Fruit fly (Drosophila melanogaster) whole organism, embryonic: ENCODE data around the gene Dh31.

Experiments used
- Bteb2 ChIP-seq: fragments of 200-800 bp; sonication (Bioruptor generic); optimal IDR thresholded peaks from 2 replicates; lab custom pipeline; 2016; ENCODE audit warnings: missing biosample characterization, missing genetic modification characterization
- CG11560 ChIP-seq: fragments of 200-800 bp; sonication (Bioruptor generic); IDR thresholded peaks from 3 replicates; pipeline ENCODE4 v1.3.6; 2022; ENCODE audit warnings: missing biosample characterization, missing genetic modification characterization
- CG11695 ChIP-seq: fragments of 200-800 bp; sonication (Bioruptor generic); IDR thresholded peaks from 3 replicates; pipeline ENCODE4 v1.3.6; 2022; ENCODE audit warnings: missing biosample characterization, missing genetic modification characterization
- CG13123 ChIP-seq: fragments of 200-800 bp; sonication (Bioruptor generic); optimal IDR thresholded peaks from 2 replicates; lab custom pipeline; 2016; ENCODE audit warnings: missing biosample characterization, missing genetic modification characterization
- CG15011 ChIP-seq: fragments of 200-800 bp; sonication (Bioruptor generic); optimal IDR thresholded peaks from 3 replicates; lab custom pipeline; 2018; ENCODE audit warnings: missing biosample characterization, mild to moderate bottlenecking, missing genetic modification characterization
- CG15514 ChIP-seq: fragments of 200-800 bp; sonication (Bioruptor generic); optimal IDR thresholded peaks from 3 replicates; lab custom pipeline; 2017; ENCODE audit warnings: missing biosample characterization, missing genetic modification characterization, mild to moderate bottlenecking, moderate library complexity, missing genetic modification reagents
- CG1602 ChIP-seq: fragments of 200-800 bp; sonication (Bioruptor generic); optimal IDR thresholded peaks from 3 replicates; lab custom pipeline; 2016; ENCODE audit warnings: missing biosample characterization, missing genetic modification characterization
- CG1647 ChIP-seq: fragments of 200-800 bp; sonication (Bioruptor generic); optimal IDR thresholded peaks from 3 replicates; lab custom pipeline; 2016; ENCODE audit warnings: missing biosample characterization, missing genetic modification characterization
- CG17328 ChIP-seq: fragments of 200-800 bp; sonication (Bioruptor generic); IDR thresholded peaks from 2 replicates; pipeline ENCODE4 v1.3.6; 2022; ENCODE audit warnings: missing biosample characterization, missing genetic modification characterization
- CG17912 ChIP-seq: fragments of 200-800 bp; sonication (Bioruptor generic); optimal IDR thresholded peaks from 2 replicates; lab custom pipeline; 2018; ENCODE audit warnings: missing biosample characterization, mild to moderate bottlenecking, missing genetic modification characterization
- CG3065 ChIP-seq: fragments of 200-800 bp; sonication (Bioruptor generic); optimal IDR thresholded peaks from 2 replicates; lab custom pipeline; 2016; ENCODE audit warnings: missing biosample characterization, missing genetic modification characterization
- CG32767 ChIP-seq: fragments of 200-800 bp; sonication (Bioruptor generic); IDR thresholded peaks from 2 replicates; pipeline ENCODE4 v1.3.6; 2022; ENCODE audit warnings: missing biosample characterization, missing genetic modification characterization
- CG3281 ChIP-seq: fragments of 200-800 bp; sonication (Bioruptor generic); optimal IDR thresholded peaks from 3 replicates; lab custom pipeline; 2017; ENCODE audit warnings: missing biosample characterization, mild to moderate bottlenecking, missing genetic modification characterization
- CG33213 ChIP-seq: fragments of 200-800 bp; sonication (Bioruptor generic); optimal IDR thresholded peaks from 3 replicates; lab custom pipeline; 2016; ENCODE audit warnings: missing biosample characterization, missing genetic modification characterization
- CG3995 ChIP-seq: fragments of 200-800 bp; sonication (Bioruptor generic); optimal IDR thresholded peaks from 3 replicates; lab custom pipeline; 2016; ENCODE audit warnings: missing biosample characterization, missing genetic modification characterization
- CG4282 ChIP-seq: fragments of 200-800 bp; sonication (Bioruptor generic); optimal IDR thresholded peaks from 2 replicates; lab custom pipeline; 2016; ENCODE audit warnings: missing biosample characterization, missing genetic modification characterization
- CG6254 ChIP-seq: fragments of 200-800 bp; sonication (Bioruptor generic); optimal IDR thresholded peaks from 3 replicates; lab custom pipeline; 2017; ENCODE audit warnings: mild to moderate bottlenecking, missing biosample characterization, missing genetic modification reagents, missing genetic modification characterization
- CG6272 ChIP-seq: fragments of 200-800 bp; sonication (Bioruptor generic); IDR thresholded peaks from 2 replicates; pipeline ENCODE4 v1.3.6; 2022; ENCODE audit warnings: missing biosample characterization, missing genetic modification characterization
- CG9876 ChIP-seq: fragments of 200-800 bp; sonication (Bioruptor generic); optimal IDR thresholded peaks from 2 replicates; lab custom pipeline; 2016; ENCODE audit warnings: missing biosample characterization, missing genetic modification characterization
- Deaf1 ChIP-seq: fragments of 200-800 bp; optimal IDR thresholded peaks from 3 replicates; lab custom pipeline; 2019; ENCODE audit warnings: missing biosample characterization, mild to moderate bottlenecking, missing genetic modification characterization, moderate library complexity
- Dip3 ChIP-seq: fragments of 200-800 bp; sonication (Bioruptor generic); optimal IDR thresholded peaks from 3 replicates; lab custom pipeline; 2016; ENCODE audit warnings: missing biosample characterization, missing genetic modification characterization
- Dref ChIP-seq: fragments of 200-800 bp; sonication (Bioruptor generic); IDR thresholded peaks from 2 replicates; pipeline ENCODE4 v1.3.6; 2022; ENCODE audit warnings: missing biosample characterization, missing genetic modification characterization
- Kr ChIP-seq: fragments of 200-800 bp; sonication (Bioruptor generic); optimal IDR thresholded peaks from 2 replicates; lab custom pipeline; 2017; ENCODE audit warnings: missing biosample characterization, mild to moderate bottlenecking, missing genetic modification characterization
- Nf-YB ChIP-seq: fragments of 200-800 bp; sonication (Bioruptor generic); optimal IDR thresholded peaks from 3 replicates; lab custom pipeline; 2019; ENCODE audit warnings: missing biosample characterization, mild to moderate bottlenecking, missing genetic modification characterization, moderate library complexity
- NfI ChIP-seq: fragments of 200-800 bp; sonication (Bioruptor generic); optimal IDR thresholded peaks from 3 replicates; lab custom pipeline; 2018; ENCODE audit warnings: missing biosample characterization, mild to moderate bottlenecking, missing genetic modification characterization, moderate library complexity
- PHDP ChIP-seq: fragments of 200-800 bp; sonication (Bioruptor generic); optimal IDR thresholded peaks from 3 replicates; lab custom pipeline; 2018; ENCODE audit warnings: missing biosample characterization, mild to moderate bottlenecking, missing genetic modification characterization, moderate library complexity
- Six4 ChIP-seq: fragments of 200-800 bp; sonication (Bioruptor generic); optimal IDR thresholded peaks from 2 replicates; lab custom pipeline; 2016; ENCODE audit warnings: missing biosample characterization, missing genetic modification characterization
- Sox100B ChIP-seq: fragments of 200-800 bp; sonication (Bioruptor generic); optimal IDR thresholded peaks from 3 replicates; lab custom pipeline; 2018; ENCODE audit warnings: missing biosample characterization, mild to moderate bottlenecking, missing genetic modification characterization
- Stat92E ChIP-seq, 3 experiments: fragments of >200 bp in 2 of 3; fragments of 200-800 bp in 1 of 3; sonication (Bioruptor generic) in 1 of 3; optimal IDR thresholded peaks; 2 replicates each; lab custom pipeline; 2017 to 2019; ENCODE audit warnings: missing biosample characterization in 3 of 3, missing genetic modification characterization in 3 of 3, mild to moderate bottlenecking in 1 of 3, moderate library complexity in 1 of 3
- Tbp ChIP-seq: fragments of >200 bp; optimal IDR thresholded peaks from 2 replicates; lab custom pipeline; 2018; ENCODE audit warnings: missing biosample characterization, missing genetic modification characterization
- amos ChIP-seq: fragments of 200-800 bp; sonication (Bioruptor generic); IDR thresholded peaks from 2 replicates; pipeline ENCODE4 v1.3.6; 2022; ENCODE audit warnings: missing biosample characterization, missing genetic modification characterization; ENCODE audit not compliant: partially characterized antibody
- ap ChIP-seq: fragments of 200-800 bp; sonication (Bioruptor generic); IDR thresholded peaks from 2 replicates; pipeline ENCODE4 v1.3.6; 2022; ENCODE audit warnings: missing biosample characterization, missing genetic modification characterization
- ara ChIP-seq: fragments of 200-800 bp; sonication (Bioruptor generic); IDR thresholded peaks from 2 replicates; pipeline ENCODE4 v1.3.6; 2022; ENCODE audit warnings: missing biosample characterization, missing genetic modification characterization
- cad ChIP-seq: fragments of >200 bp; optimal IDR thresholded peaks from 2 replicates; lab custom pipeline; 2017; ENCODE audit warnings: missing biosample characterization, missing genetic modification characterization
- corto ChIP-seq: fragments of 200-800 bp; sonication (Bioruptor generic); optimal IDR thresholded peaks from 2 replicates; lab custom pipeline; 2016; ENCODE audit warnings: missing biosample characterization, mild to moderate bottlenecking, missing genetic modification characterization, moderate library complexity
- dan ChIP-seq: fragments of 200-800 bp; sonication (Bioruptor generic); IDR thresholded peaks from 2 replicates; pipeline ENCODE4 v1.3.6; 2022; ENCODE audit warnings: missing biosample characterization, missing genetic modification characterization
- esg ChIP-seq: fragments of 200-800 bp; sonication (Bioruptor generic); conservative IDR thresholded peaks from 2 replicates; pipeline ENCODE4 v1.3.6; 2022; ENCODE audit warnings: missing biosample characterization, missing genetic modification characterization
- eve ChIP-seq, 2 experiments: fragments of >200 bp; optimal IDR thresholded peaks; 2 replicates each; lab custom pipeline; 2017; ENCODE audit warnings: missing biosample characterization in 2 of 2, missing genetic modification characterization in 2 of 2
- fd96Cb ChIP-seq: fragments of 200-800 bp; sonication (Bioruptor generic); optimal IDR thresholded peaks from 2 replicates; lab custom pipeline; 2018; ENCODE audit warnings: missing biosample characterization, mild to moderate bottlenecking, missing genetic modification characterization, moderate library complexity
- fru ChIP-seq: fragments of >200 bp; optimal IDR thresholded peaks from 2 replicates; lab custom pipeline; 2017
- gem ChIP-seq: fragments of 200-800 bp; sonication (Bioruptor generic); optimal IDR thresholded peaks from 2 replicates; lab custom pipeline; 2019; ENCODE audit warnings: missing biosample characterization, mild to moderate bottlenecking, missing genetic modification characterization, moderate library complexity
- h ChIP-seq: fragments of >200 bp; optimal IDR thresholded peaks from 2 replicates; lab custom pipeline; 2017
- maf-S ChIP-seq: fragments of 200-800 bp; sonication (Bioruptor generic); optimal IDR thresholded peaks from 2 replicates; lab custom pipeline; 2016; ENCODE audit warnings: missing biosample characterization, missing genetic modification characterization
- oc ChIP-seq: fragments of 200-800 bp; sonication (Bioruptor generic); optimal IDR thresholded peaks from 2 replicates; lab custom pipeline; 2018; ENCODE audit warnings: missing biosample characterization, mild to moderate bottlenecking, missing genetic modification characterization, moderate library complexity
- onecut ChIP-seq: fragments of 200-800 bp; sonication (Bioruptor generic); IDR thresholded peaks from 2 replicates; pipeline ENCODE4 v1.3.6; 2022; ENCODE audit warnings: missing biosample characterization, missing genetic modification characterization
- run ChIP-seq: fragments of 200-800 bp; sonication (Bioruptor generic); optimal IDR thresholded peaks from 3 replicates; lab custom pipeline; 2018; ENCODE audit warnings: missing biosample characterization, mild to moderate bottlenecking, missing genetic modification characterization
- slou ChIP-seq: fragments of 200-800 bp; sonication (Bioruptor generic); optimal IDR thresholded peaks from 3 replicates; lab custom pipeline; 2016; ENCODE audit warnings: missing biosample characterization, missing genetic modification characterization
- sr ChIP-seq: fragments of 200-800 bp; sonication (Bioruptor generic); IDR thresholded peaks from 3 replicates; pipeline ENCODE4 v1.3.6; 2022; ENCODE audit warnings: missing biosample characterization, missing genetic modification characterization
- vfl ChIP-seq: fragments of 200-800 bp; sonication (Bioruptor generic); optimal IDR thresholded peaks from 2 replicates; lab custom pipeline; 2016; ENCODE audit warnings: missing biosample characterization, missing genetic modification characterization
- zen ChIP-seq: fragments of 200-800 bp; sonication (Bioruptor generic); optimal IDR thresholded peaks from 3 replicates; lab custom pipeline; 2018; ENCODE audit warnings: missing biosample characterization, mild to moderate bottlenecking, missing genetic modification characterization, moderate library complexity
- zf30C ChIP-seq: fragments of 200-800 bp; sonication (Bioruptor generic); optimal IDR thresholded peaks from 3 replicates; lab custom pipeline; 2018; ENCODE audit warnings: missing biosample characterization, mild to moderate bottlenecking, missing genetic modification characterization
- zfh1 ChIP-seq: fragments of 200-800 bp; sonication (Bioruptor generic); IDR thresholded peaks from 3 replicates; pipeline ENCODE4 v1.3.6; 2022; ENCODE audit warnings: missing biosample characterization, missing genetic modification characterization
- zfh2 ChIP-seq: fragments of 200-800 bp; sonication (Bioruptor generic); optimal IDR thresholded peaks from 2 replicates; lab custom pipeline; 2016; ENCODE audit warnings: missing biosample characterization, missing genetic modification characterization

The Dh31 gene

dm6 chr2L:8552472-8552871 lies 45.8 kb upstream of the Dh31 start (continued):
- TF ChIP-seq eve (GFP tag; optimal IDR thresholded peaks at IDR 0.05; lab: Kevin White, UChicago) (no peak), ara (GFP tag; lab: Robert Waterston, UW) (peak; percentile 63; the same call in 1 of the 2 replicates), Kr (GFP tag; lab: Kevin White, UChicago) (no peak), CG15514 (GFP tag; lab: Kevin White, UChicago) (no peak), corto (no peak), fd96Cb (tag; lab: Kevin White, UChicago) (peak; percentile 46), slou (GFP tag; lab: Kevin White, UChicago) (no peak), Bteb2 (GFP tag; lab: Kevin White, UChicago) (no peak), CG11560 (tag; lab: Robert Waterston, UW) (no peak), amos (no peak), Sox100B (GFP tag; lab: Kevin White, UChicago) (peak; percentile 9), CG3995 (GFP tag; lab: Kevin White, UChicago) (no peak), CG33213 (GFP tag; lab: Kevin White, UChicago) (no peak), NfI (no peak), CG4282 (GFP tag; lab: Kevin White, UChicago) (no peak), onecut (GFP tag; lab: Robert Waterston, UW) (no peak), dan (no peak), CG17912 (GFP tag; lab: Kevin White, UChicago) (no peak), ap (no peak), Dref (GFP tag; lab: Robert Waterston, UW) (no peak), CG1647 (GFP tag; lab: Kevin White, UChicago) (peak; percentile 37), esg (GFP tag; lab: Robert Waterston, UW) (no peak; the same call in 1 of the 2 replicates), oc (tag; lab: Kevin White, UChicago) (no peak), run (no peak), CG6254 (GFP tag; lab: Kevin White, UChicago) (peak; percentile 5), CG3281 (GFP tag; lab: Kevin White, UChicago) (no peak), CG17328 (GFP tag; lab: Robert Waterston, UW) (peak; percentile 36; the same call in 1 of the 2 replicates), CG6272 (no peak; the same call in 1 of the 2 replicates), Dip3 (GFP tag; lab: Kevin White, UChicago) (no peak), CG9876 (no peak), zf30C (GFP tag; lab: Kevin White, UChicago) (no peak), gem (tag; lab: Kevin White, UChicago) (peak; percentile 51), Stat92E (GFP tag; optimal IDR thresholded peaks at IDR 0.05; lab: Kevin White, UChicago) (no peak), CG3065 (GFP tag; lab: Kevin White, UChicago) (no peak), Deaf1 (tag; lab: Kevin White, UChicago) (no peak), CG32767 (GFP tag; lab: Robert Waterston, UW) (no peak), Tbp (GFP tag; lab: Kevin White, UChicago) (no peak), zfh1 (peak; percentile 61; the same call in 2 of the 3 replicates), zfh2 (no peak), sr (GFP tag; lab: Robert Waterston, UW) (no peak), h (lab: Kevin White, UChicago) (no peak), CG11695 (GFP tag; lab: Robert Waterston, UW) (peak; percentile 67), Nf-YB (GFP tag; lab: Kevin White, UChicago) (no peak), maf-S (GFP tag; lab: Kevin White, UChicago) (no peak), CG1602 (no peak), vfl (GFP tag; lab: Kevin White, UChicago) (no peak), Six4 (GFP tag; lab: Kevin White, UChicago) (peak; percentile 40), fru (lab: Kevin White, UChicago) (no peak), CG15011 (GFP tag; lab: Kevin White, UChicago) (no peak), cad (GFP tag; lab: Kevin White, UChicago) (no peak), zen (no peak), CG13123 (GFP tag; lab: Kevin White, UChicago) (no peak), PHDP (tag; lab: Kevin White, UChicago) (peak; percentile 18)
